Fruit fly (Drosophila melanogaster) whole organism, embryonic: Measurements from ENCODE around the gene CG3184.

Experiments
- B-H2 ChIP-seq: fragments of 200-800 bp; sonication (Bioruptor generic); optimal IDR thresholded peaks from 2 replicates; lab custom pipeline; 2018; ENCODE audit warnings: missing biosample characterization, mild to moderate bottlenecking, missing genetic modification characterization
- CG1024 ChIP-seq: fragments of 200-800 bp; sonication (Bioruptor generic); IDR thresholded peaks from 2 replicates; pipeline ENCODE4 v1.3.6; 2022; ENCODE audit warnings: missing biosample characterization, missing genetic modification characterization
- CG10267 ChIP-seq: fragments of 200-800 bp; sonication (Bioruptor generic); optimal IDR thresholded peaks from 2 replicates; lab custom pipeline; 2018; ENCODE audit warnings: missing biosample characterization, mild to moderate bottlenecking, missing genetic modification characterization, moderate library complexity
- CG10321 ChIP-seq: fragments of 200-800 bp; sonication (Bioruptor generic); IDR thresholded peaks from 2 replicates; pipeline ENCODE4 v1.3.6; 2022; ENCODE audit warnings: missing biosample characterization, missing genetic modification characterization
- CG10431 ChIP-seq: fragments of 200-800 bp; sonication (Bioruptor generic); optimal IDR thresholded peaks from 3 replicates; lab custom pipeline; 2018; ENCODE audit warnings: missing biosample characterization, mild to moderate bottlenecking, missing genetic modification characterization
- CG10462 ChIP-seq: fragments of 200-800 bp; sonication (Bioruptor generic); optimal IDR thresholded peaks from 2 replicates; lab custom pipeline; 2016; ENCODE audit warnings: missing biosample characterization, missing genetic modification characterization
- CG11696 ChIP-seq: fragments of 200-800 bp; sonication (Bioruptor generic); IDR thresholded peaks from 2 replicates; pipeline ENCODE4 v1.3.6; 2022; ENCODE audit warnings: missing biosample characterization, missing genetic modification characterization
- CG12104 ChIP-seq: fragments of 200-800 bp; sonication (Bioruptor generic); optimal IDR thresholded peaks from 3 replicates; lab custom pipeline; 2016; ENCODE audit warnings: missing biosample characterization, missing genetic modification characterization
- CG12659 ChIP-seq: fragments of 200-800 bp; sonication (Bioruptor generic); optimal IDR thresholded peaks from 3 replicates; lab custom pipeline; 2017; ENCODE audit warnings: mild to moderate bottlenecking, missing biosample characterization, missing genetic modification reagents, missing genetic modification characterization
- CG13894 ChIP-seq: fragments of 200-800 bp; sonication (Bioruptor generic); optimal IDR thresholded peaks from 3 replicates; lab custom pipeline; 2018; ENCODE audit warnings: missing biosample characterization, mild to moderate bottlenecking, missing genetic modification characterization, moderate library complexity
- CG14014 ChIP-seq: fragments of 200-800 bp; sonication (Bioruptor generic); IDR thresholded peaks from 2 replicates; pipeline ENCODE4 v1.3.6; 2022; ENCODE audit warnings: missing biosample characterization, missing genetic modification characterization
- CG14710 ChIP-seq: fragments of 200-800 bp; sonication (Bioruptor generic); optimal IDR thresholded peaks from 3 replicates; lab custom pipeline; 2019; ENCODE audit warnings: missing biosample characterization, mild to moderate bottlenecking, missing genetic modification characterization, moderate library complexity
- CG15514 ChIP-seq: fragments of 200-800 bp; sonication (Bioruptor generic); optimal IDR thresholded peaks from 3 replicates; lab custom pipeline; 2017; ENCODE audit warnings: missing biosample characterization, missing genetic modification characterization, mild to moderate bottlenecking, moderate library complexity, missing genetic modification reagents
- CG16813 ChIP-seq: fragments of 200-800 bp; sonication (Bioruptor generic); IDR thresholded peaks from 3 replicates; pipeline ENCODE4 v1.3.6; 2022; ENCODE audit warnings: missing biosample characterization, missing genetic modification characterization; ENCODE audit not compliant: partially characterized antibody
- CG16863 ChIP-seq: fragments of 200-800 bp; sonication (Bioruptor generic); optimal IDR thresholded peaks from 3 replicates; lab custom pipeline; 2016; ENCODE audit warnings: missing biosample characterization, missing genetic modification characterization
- CG1832 ChIP-seq: fragments of 200-800 bp; sonication (Bioruptor generic); optimal IDR thresholded peaks from 2 replicates; lab custom pipeline; 2017; ENCODE audit warnings: missing biosample characterization, mild to moderate bottlenecking, missing genetic modification characterization, inconsistent platforms
- CG18764 ChIP-seq: fragments of 200-800 bp; sonication (Bioruptor generic); optimal IDR thresholded peaks from 3 replicates; lab custom pipeline; 2016; ENCODE audit warnings: missing biosample characterization, missing genetic modification characterization
- CG31224 ChIP-seq: fragments of 200-800 bp; sonication (Bioruptor generic); IDR thresholded peaks from 2 replicates; pipeline ENCODE4 v1.3.6; 2022; ENCODE audit warnings: missing biosample characterization, missing genetic modification characterization
- CG3407 ChIP-seq: fragments of 200-800 bp; sonication (Bioruptor generic); optimal IDR thresholded peaks from 2 replicates; lab custom pipeline; 2018; ENCODE audit warnings: missing biosample characterization, mild to moderate bottlenecking, missing genetic modification characterization
- CG34224 ChIP-seq: fragments of 200-800 bp; sonication (Bioruptor generic); IDR thresholded peaks from 3 replicates; pipeline ENCODE4 v1.3.6; 2022; ENCODE audit warnings: missing biosample characterization, missing genetic modification characterization; ENCODE audit not compliant: partially characterized antibody
- CG3838 ChIP-seq: fragments of 200-800 bp; sonication (Bioruptor generic); optimal IDR thresholded peaks from 3 replicates; lab custom pipeline; 2016; ENCODE audit warnings: missing biosample characterization, missing genetic modification characterization
- CG3847 ChIP-seq: fragments of 200-800 bp; sonication (Bioruptor generic); IDR thresholded peaks from 2 replicates; pipeline ENCODE4 v1.3.6; 2022; ENCODE audit warnings: missing biosample characterization, missing genetic modification characterization
- CG5245 ChIP-seq: fragments of 200-800 bp; sonication (Bioruptor generic); optimal IDR thresholded peaks from 3 replicates; lab custom pipeline; 2016; ENCODE audit warnings: missing biosample characterization, missing genetic modification characterization
- CG6254 ChIP-seq: fragments of 200-800 bp; sonication (Bioruptor generic); optimal IDR thresholded peaks from 3 replicates; lab custom pipeline; 2017; ENCODE audit warnings: mild to moderate bottlenecking, missing biosample characterization, missing genetic modification reagents, missing genetic modification characterization
- CG7372 ChIP-seq: fragments of 200-800 bp; sonication (Bioruptor generic); IDR thresholded peaks from 2 replicates; pipeline ENCODE4 v1.3.6; 2022; ENCODE audit warnings: missing biosample characterization, missing genetic modification characterization
- CG8359 ChIP-seq: fragments of 200-800 bp; sonication (Bioruptor generic); optimal IDR thresholded peaks from 2 replicates; lab custom pipeline; 2017; ENCODE audit warnings: missing biosample characterization, mild to moderate bottlenecking, missing genetic modification characterization, borderline replicate concordance
- Dad ChIP-seq: fragments of 200-800 bp; sonication (Bioruptor generic); optimal IDR thresholded peaks from 3 replicates; lab custom pipeline; 2016; ENCODE audit warnings: missing biosample characterization, missing genetic modification characterization
- Dref ChIP-seq: fragments of 200-800 bp; sonication (Bioruptor generic); IDR thresholded peaks from 2 replicates; pipeline ENCODE4 v1.3.6; 2022; ENCODE audit warnings: missing biosample characterization, missing genetic modification characterization
- Drgx ChIP-seq: fragments of 200-800 bp; sonication (Bioruptor generic); IDR thresholded peaks from 2 replicates; pipeline ENCODE4 v1.3.6; 2022; ENCODE audit warnings: missing biosample characterization, missing genetic modification characterization
- Ets65A ChIP-seq: fragments of 200-800 bp; sonication (Bioruptor generic); peaks from one replicate; lab custom pipeline; 2016; ENCODE audit warnings: missing biosample characterization, missing genetic modification characterization
- HLH3B ChIP-seq: fragments of 200-800 bp; sonication (Bioruptor generic); IDR thresholded peaks from 2 replicates; pipeline ENCODE4 v1.3.6; 2022; ENCODE audit warnings: missing biosample characterization, missing genetic modification characterization
- Lim3 ChIP-seq: fragments of 200-800 bp; sonication (Bioruptor generic); IDR thresholded peaks from 2 replicates; pipeline ENCODE4 v1.3.6; 2022; ENCODE audit warnings: missing biosample characterization, missing genetic modification characterization
- Nf-YA ChIP-seq: fragments of 200-800 bp; sonication (Bioruptor generic); IDR thresholded peaks from 2 replicates; pipeline ENCODE4 v1.3.6; 2022; ENCODE audit warnings: missing biosample characterization, missing genetic modification characterization
- Ptx1 ChIP-seq: fragments of 200-800 bp; sonication (Bioruptor generic); IDR thresholded peaks from 2 replicates; pipeline ENCODE4 v1.3.6; 2022; ENCODE audit warnings: missing biosample characterization, missing genetic modification characterization
- Sox102F ChIP-seq: fragments of 200-800 bp; sonication (Bioruptor generic); optimal IDR thresholded peaks from 2 replicates; lab custom pipeline; 2018; ENCODE audit warnings: missing biosample characterization, mild to moderate bottlenecking, missing genetic modification characterization, moderate library complexity
- ac ChIP-seq: fragments of 200-800 bp; sonication (Bioruptor generic); optimal IDR thresholded peaks from 3 replicates; lab custom pipeline; 2017; ENCODE audit warnings: missing biosample characterization, mild to moderate bottlenecking, missing genetic modification characterization
- amos ChIP-seq: fragments of 200-800 bp; sonication (Bioruptor generic); IDR thresholded peaks from 2 replicates; pipeline ENCODE4 v1.3.6; 2022; ENCODE audit warnings: missing biosample characterization, missing genetic modification characterization; ENCODE audit not compliant: partially characterized antibody
- corto ChIP-seq: fragments of 200-800 bp; sonication (Bioruptor generic); optimal IDR thresholded peaks from 2 replicates; lab custom pipeline; 2016; ENCODE audit warnings: missing biosample characterization, mild to moderate bottlenecking, missing genetic modification characterization, moderate library complexity
- dimm ChIP-seq: fragments of 200-800 bp; sonication (Bioruptor generic); IDR thresholded peaks from 2 replicates; pipeline ENCODE4 v1.3.6; 2022; ENCODE audit warnings: missing biosample characterization, missing genetic modification characterization
- ems ChIP-seq: fragments of 200-800 bp; sonication (Bioruptor generic); optimal IDR thresholded peaks from 3 replicates; lab custom pipeline; 2016; ENCODE audit warnings: missing biosample characterization, missing genetic modification characterization
- gt ChIP-seq: fragments of 200-800 bp; sonication (Bioruptor generic); IDR thresholded peaks from 2 replicates; pipeline ENCODE4 v1.3.6; 2022; ENCODE audit warnings: missing biosample characterization, missing genetic modification characterization
- hbn ChIP-seq: fragments of 200-800 bp; sonication (Bioruptor generic); IDR thresholded peaks from 2 replicates; pipeline ENCODE4 v1.3.6; 2022; ENCODE audit warnings: missing biosample characterization, missing genetic modification characterization; ENCODE audit not compliant: partially characterized antibody
- knrl ChIP-seq: fragments of 200-800 bp; sonication (Bioruptor generic); IDR thresholded peaks from 3 replicates; pipeline ENCODE4 v1.3.6; 2022; ENCODE audit warnings: missing biosample characterization, missing genetic modification characterization; ENCODE audit not compliant: partially characterized antibody
- lmd ChIP-seq: fragments of 200-800 bp; sonication (Bioruptor generic); IDR thresholded peaks from 2 replicates; pipeline ENCODE4 v1.3.6; 2022; ENCODE audit warnings: missing biosample characterization, missing genetic modification characterization
- mam ChIP-seq: fragments of 200-800 bp; sonication (Bioruptor generic); optimal IDR thresholded peaks from 3 replicates; lab custom pipeline; 2016; ENCODE audit warnings: missing biosample characterization, missing genetic modification characterization
- seq ChIP-seq: fragments of 200-800 bp; sonication (Bioruptor generic); IDR thresholded peaks from 2 replicates; pipeline ENCODE4 v1.3.6; 2022; ENCODE audit warnings: missing biosample characterization, missing genetic modification characterization
- sna ChIP-seq: fragments of 200-800 bp; sonication (Bioruptor generic); IDR thresholded peaks from 2 replicates; pipeline ENCODE4 v1.3.6; 2022; ENCODE audit warnings: missing biosample characterization, missing genetic modification characterization; ENCODE audit not compliant: partially characterized antibody
- sug ChIP-seq: fragments of 200-800 bp; optimal IDR thresholded peaks from 2 replicates; lab custom pipeline; 2019; ENCODE audit warnings: missing biosample characterization, mild to moderate bottlenecking, missing genetic modification characterization, moderate library complexity
- unpg ChIP-seq: fragments of 200-800 bp; sonication (Bioruptor generic); optimal IDR thresholded peaks from 3 replicates; lab custom pipeline; 2018; ENCODE audit warnings: missing biosample characterization, mild to moderate bottlenecking, missing genetic modification characterization, moderate library complexity
- vfl ChIP-seq: fragments of 200-800 bp; sonication (Bioruptor generic); optimal IDR thresholded peaks from 2 replicates; lab custom pipeline; 2016; ENCODE audit warnings: missing biosample characterization, missing genetic modification characterization
- yki ChIP-seq: fragments of >200 bp; optimal IDR thresholded peaks from 3 replicates; lab custom pipeline; 2018

CG3184 gene

DNA sequence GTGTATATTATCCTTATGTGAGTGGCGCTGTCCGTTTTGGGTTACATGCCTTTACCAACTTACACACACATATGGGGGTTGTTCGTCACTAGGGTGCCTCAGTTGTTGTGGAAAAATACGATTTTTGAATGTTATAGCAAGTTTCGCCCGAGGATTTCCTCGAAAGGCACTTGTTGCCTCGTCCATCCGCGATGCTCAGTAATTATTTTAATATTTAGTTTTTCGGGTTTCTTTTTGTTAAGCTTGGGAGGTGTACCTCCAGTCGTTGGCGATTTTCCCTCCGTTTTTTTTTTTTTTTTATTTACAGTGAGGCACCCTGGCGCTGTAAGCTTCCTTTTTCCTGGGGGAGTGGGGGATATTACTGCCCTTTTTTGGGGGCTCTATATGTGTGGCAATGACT is 7.9 kb upstream of the CG3184 start (continued):
- peak; percentile 72 for TF ChIP-seq CG12659 (GFP tag; lab: Kevin White, UChicago)
- TF ChIP-seq seq (GFP tag; lab: Robert Waterston, UW) = peak; percentile 75
- TF ChIP-seq Dad (GFP tag; lab: Kevin White, UChicago) = peak; percentile 18
- no peak for TF ChIP-seq dimm
- no peak for TF ChIP-seq sna
- TF ChIP-seq CG10321 (GFP tag; lab: Robert Waterston, UW) = 0 out of 2 replicates have a peak, but pooled peaks have one; percentile 33
- peak; percentile 84 for TF ChIP-seq B-H2 (GFP tag; lab: Kevin White, UChicago)
- no peak for TF ChIP-seq CG8359 (GFP tag; lab: Kevin White, UChicago)
- TF ChIP-seq CG14014 (GFP tag; lab: Robert Waterston, UW) = peak; percentile 69; the same call in 1 of the 2 replicates
- TF ChIP-seq CG13894 (tag; lab: Kevin White, UChicago) = peak; percentile 82
- peak; percentile 71 for TF ChIP-seq Ptx1
- no peak for TF ChIP-seq yki
- no peak for TF ChIP-seq CG11696 (GFP tag; lab: Robert Waterston, UW)
- TF ChIP-seq gt (GFP tag; lab: Robert Waterston, UW) = no peak; the same call in 1 of the 2 replicates
- no peak for TF ChIP-seq hbn (GFP tag; lab: Robert Waterston, UW)
- peak; percentile 48 for TF ChIP-seq CG10431 (GFP tag; lab: Kevin White, UChicago)
- TF ChIP-seq amos (GFP tag; lab: Robert Waterston, UW) = no peak
- peak; percentile 59; the same call in 1 of the 2 replicates for TF ChIP-seq CG3847 (GFP tag; lab: Robert Waterston, UW)
- TF ChIP-seq CG31224 (GFP tag; lab: Robert Waterston, UW) = no peak
- no peak for TF ChIP-seq CG3838 (GFP tag; lab: Kevin White, UChicago)
- peak; percentile 53 for TF ChIP-seq mam (GFP tag; lab: Kevin White, UChicago)
- peak; percentile 76 for TF ChIP-seq Drgx (GFP tag; lab: Robert Waterston, UW)
- peak; percentile 50 for TF ChIP-seq CG10267 (tag; lab: Kevin White, UChicago)
- TF ChIP-seq lmd (GFP tag; lab: Robert Waterston, UW) = peak; percentile 58
- no peak for TF ChIP-seq knrl
- TF ChIP-seq CG5245 (GFP tag; lab: Kevin White, UChicago) = no peak
- no peak for TF ChIP-seq ac
- TF ChIP-seq CG1832 (GFP tag; lab: Kevin White, UChicago) = no peak
- TF ChIP-seq CG14710 (tag; lab: Kevin White, UChicago) = peak; percentile 49
- TF ChIP-seq Nf-YA (GFP tag; lab: Robert Waterston, UW) = no peak
- TF ChIP-seq sug (tag; lab: Kevin White, UChicago) = peak; percentile 75
- peak; percentile 89 for TF ChIP-seq Ets65A (GFP tag; lab: Kevin White, UChicago)
- TF ChIP-seq Dref (GFP tag; lab: Robert Waterston, UW) = no peak
- peak; percentile 38 for TF ChIP-seq vfl
- peak; percentile 64 for TF ChIP-seq Sox102F
- TF ChIP-seq CG34224 = no peak
- TF ChIP-seq HLH3B (GFP tag; lab: Robert Waterston, UW) = peak; percentile 33; the same call in 1 of the 2 replicates
- peak; percentile 14 for TF ChIP-seq CG10462 (GFP tag; lab: Kevin White, UChicago)
- TF ChIP-seq Lim3 (GFP tag; lab: Robert Waterston, UW) = no peak
- peak; percentile 51 for TF ChIP-seq CG6254
- TF ChIP-seq CG12104 (GFP tag; lab: Kevin White, UChicago) = peak; percentile 44
- TF ChIP-seq CG18764 (GFP tag; lab: Kevin White, UChicago) = peak; percentile 8
- TF ChIP-seq CG16813 (GFP tag; lab: Robert Waterston, UW) = no peak
- peak; percentile 71 for TF ChIP-seq CG15514 (GFP tag; lab: Kevin White, UChicago)
- TF ChIP-seq ems (GFP tag; lab: Kevin White, UChicago) = peak; percentile 61
- peak; percentile 44; the same call in 1 of the 2 replicates for TF ChIP-seq CG1024 (GFP tag; lab: Robert Waterston, UW)
- TF ChIP-seq corto (GFP tag; lab: Kevin White, UChicago) = no peak
- peak; percentile 39; the same call in 1 of the 2 replicates for TF ChIP-seq CG7372 (GFP tag; lab: Robert Waterston, UW)
- peak; percentile 75 for TF ChIP-seq unpg (GFP tag; lab: Kevin White, UChicago)
- TF ChIP-seq CG3407 (GFP tag; lab: Kevin White, UChicago) = peak; percentile 16
- TF ChIP-seq CG16863 (GFP tag; lab: Kevin White, UChicago) = peak; percentile 62
